Fruit fly (Drosophila melanogaster) Kc167 (cell line): ENCODE data around the gene CG6654.

Source experiments
- Myc ChIP-seq: fragments of >200 bp; optimal IDR thresholded peaks from 2 replicates; lab custom pipeline; 2017; ENCODE audit warnings: missing external identifiers
- Sin3A ChIP-seq: fragments of >200 bp; optimal IDR thresholded peaks from 2 replicates; lab custom pipeline; 2018; ENCODE audit warnings: missing external identifiers
- h ChIP-seq: fragments of >200 bp; optimal IDR thresholded peaks from 3 replicates; lab custom pipeline; 2018; ENCODE audit warnings: missing external identifiers
- insv ChIP-seq: fragments of >200 bp; optimal IDR thresholded peaks from 3 replicates; lab custom pipeline; 2018; ENCODE audit warnings: missing external identifiers
- psq ChIP-seq: fragments of >200 bp; optimal IDR thresholded peaks from 2 replicates; lab custom pipeline; 2017; ENCODE audit warnings: missing external identifiers
- ttk ChIP-seq: sonication (Bioruptor generic); optimal IDR thresholded peaks from 2 replicates; lab custom pipeline; 2017; ENCODE audit warnings: missing external identifiers

The CG6654 gene

DNA sequence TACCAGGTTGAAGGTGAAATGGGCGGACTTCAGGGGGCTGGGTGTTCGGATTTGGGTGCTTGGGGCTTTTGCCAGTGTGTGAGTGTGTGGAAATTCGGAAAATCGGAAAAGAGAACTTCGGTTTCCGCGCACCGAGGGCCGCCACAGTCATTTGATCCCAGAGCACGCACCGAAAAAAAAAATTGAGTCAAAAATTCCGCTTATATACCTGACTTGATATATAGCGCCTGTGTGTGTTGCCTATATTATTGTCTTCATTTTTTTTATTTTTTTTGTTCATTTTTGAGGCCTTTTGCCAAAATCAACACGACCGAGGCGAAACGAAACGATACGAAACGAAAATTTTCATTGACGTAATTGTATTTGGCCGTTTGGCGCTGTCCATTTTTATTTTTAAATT, 36.2 kb downstream of the CG6654 start:
- TF ChIP-seq insv = no peak
- TF ChIP-seq Sin3A (lab: Kevin White, UChicago) = no peak
- TF ChIP-seq psq (lab: Kevin White, UChicago) = no peak
- no peak for TF ChIP-seq h (lab: Kevin White, UChicago)
- no peak for TF ChIP-seq Myc (lab: Kevin White, UChicago)
- no peak for TF ChIP-seq ttk (lab: Kevin White, UChicago)
